Worm (Caenorhabditis elegans) whole organism, late embryonic: ENCODE results near the gene srx-64.

Experiments
- C38D4.7 ChIP-seq: fragments of 200-800 bp; sonication (Bioruptor generic); optimal IDR thresholded peaks from 2 replicates; lab custom pipeline; 2018; ENCODE audit warnings: mild to moderate bottlenecking, missing genetic modification characterization, moderate library complexity, missing compliant biosample characterization
- F13H6.1 ChIP-seq: sonication (generic microtip); optimal IDR thresholded peaks from 2 replicates; lab custom pipeline; 2016; ENCODE audit warnings: missing genetic modification characterization, missing compliant biosample characterization
- K09A11.1 ChIP-seq: sonication (generic microtip); optimal IDR thresholded peaks from 2 replicates; lab custom pipeline; 2017; ENCODE audit warnings: antibody characterized with exemption, mild to moderate bottlenecking, missing genetic modification characterization, missing compliant biosample characterization; ENCODE audit not compliant: insufficient read depth
- ahr-1 ChIP-seq: sonication (generic microtip); optimal IDR thresholded peaks from 2 replicates; lab custom pipeline; 2016; ENCODE audit warnings: missing genetic modification characterization, missing compliant biosample characterization
- ama-1 ChIP-seq: fragments of 150-350 bp; optimal IDR thresholded peaks from 2 replicates; lab custom pipeline; 2014
- ceh-14 ChIP-seq: sonication (generic microtip); optimal IDR thresholded peaks from 2 replicates; lab custom pipeline; 2016; ENCODE audit warnings: missing genotype, missing genetic modification characterization, missing compliant biosample characterization
- ceh-19 ChIP-seq: fragments of 200-800 bp; sonication (Bioruptor generic); optimal IDR thresholded peaks from 2 replicates; lab custom pipeline; 2018; ENCODE audit warnings: mild to moderate bottlenecking, missing genetic modification characterization, missing compliant biosample characterization
- ceh-30 ChIP-seq: fragments of 150-350 bp; optimal IDR thresholded peaks from 2 replicates; lab custom pipeline; 2014; ENCODE audit warnings: missing biosample characterization, missing genetic modification characterization
- ceh-6 ChIP-seq: fragments of 200-800 bp; sonication (Bioruptor generic); optimal IDR thresholded peaks from 2 replicates; lab custom pipeline; 2018; ENCODE audit warnings: mild to moderate bottlenecking, missing genetic modification characterization, missing compliant biosample characterization
- ceh-9 ChIP-seq: sonication (generic microtip); optimal IDR thresholded peaks from 2 replicates; lab custom pipeline; 2016; ENCODE audit warnings: mild to moderate bottlenecking, missing genetic modification characterization, inconsistent platforms, missing compliant biosample characterization
- dmd-4 ChIP-seq: sonication (generic microtip); optimal IDR thresholded peaks from 2 replicates; lab custom pipeline; 2016; ENCODE audit warnings: borderline replicate concordance, missing genetic modification characterization, missing compliant biosample characterization
- elt-2 ChIP-seq: sonication (generic microtip); optimal IDR thresholded peaks from 2 replicates; lab custom pipeline; 2016; ENCODE audit warnings: missing genetic modification reagents, missing genetic modification characterization, missing compliant biosample characterization
- eyg-1 ChIP-seq: sonication (generic microtip); optimal IDR thresholded peaks from 2 replicates; lab custom pipeline; 2016; ENCODE audit warnings: missing genotype, missing genetic modification characterization, missing compliant biosample characterization
- fax-1 ChIP-seq: sonication (generic microtip); optimal IDR thresholded peaks from 2 replicates; lab custom pipeline; 2016; ENCODE audit warnings: missing genotype, missing genetic modification characterization, missing compliant biosample characterization
- fkh-6 ChIP-seq: sonication (generic microtip); optimal IDR thresholded peaks from 2 replicates; lab custom pipeline; 2016; ENCODE audit warnings: missing genetic modification characterization, missing compliant biosample characterization
- hlh-13 ChIP-seq: fragments of 200-800 bp; sonication (Bioruptor generic); optimal IDR thresholded peaks from 2 replicates; lab custom pipeline; 2018; ENCODE audit warnings: mild to moderate bottlenecking, missing genetic modification characterization, missing compliant biosample characterization
- hlh-15 ChIP-seq: sonication (generic microtip); optimal IDR thresholded peaks from 2 replicates; lab custom pipeline; 2016; ENCODE audit warnings: missing genetic modification characterization, missing compliant biosample characterization
- hlh-30 ChIP-seq: sonication (generic microtip); optimal IDR thresholded peaks from 2 replicates; lab custom pipeline; 2017; ENCODE audit warnings: antibody characterized with exemption, missing genetic modification characterization, missing compliant biosample characterization; ENCODE audit not compliant: insufficient read depth
- hlh-6 ChIP-seq: sonication (generic microtip); optimal IDR thresholded peaks from 2 replicates; lab custom pipeline; 2016; ENCODE audit warnings: missing genotype, missing genetic modification characterization, missing compliant biosample characterization
- hlh-8 ChIP-seq: sonication (generic microtip); optimal IDR thresholded peaks from 2 replicates; lab custom pipeline; 2016; ENCODE audit warnings: missing genotype, missing genetic modification characterization, missing compliant biosample characterization
- lim-6 ChIP-seq: sonication (generic microtip); optimal IDR thresholded peaks from 2 replicates; lab custom pipeline; 2016; ENCODE audit warnings: missing genetic modification characterization, missing compliant biosample characterization
- lin-11 ChIP-seq: fragments of 200-800 bp; sonication (Bioruptor generic); optimal IDR thresholded peaks from 2 replicates; lab custom pipeline; 2018; ENCODE audit warnings: mild to moderate bottlenecking, missing genetic modification characterization, missing compliant biosample characterization
- madf-2 ChIP-seq: sonication (generic microtip); optimal IDR thresholded peaks from 2 replicates; lab custom pipeline; 2017; ENCODE audit warnings: missing genetic modification characterization, missing compliant biosample characterization
- mec-3 ChIP-seq: sonication (generic microtip); optimal IDR thresholded peaks from 2 replicates; lab custom pipeline; 2016; ENCODE audit warnings: borderline replicate concordance, missing genetic modification characterization, missing compliant biosample characterization
- nfya-1 ChIP-seq: sonication (generic microtip); optimal IDR thresholded peaks from 2 replicates; lab custom pipeline; 2017; ENCODE audit warnings: missing genetic modification characterization, mild to moderate bottlenecking, missing compliant biosample characterization, antibody characterized with exemption, moderate library complexity
- nhr-11 ChIP-seq: fragments of 150-350 bp; optimal IDR thresholded peaks from 2 replicates; lab custom pipeline; 2014; ENCODE audit warnings: missing biosample characterization, missing genetic modification characterization
- nhr-232 ChIP-seq: sonication (generic microtip); optimal IDR thresholded peaks from 2 replicates; lab custom pipeline; 2016; ENCODE audit warnings: missing genetic modification characterization, missing compliant biosample characterization
- npax-4 ChIP-seq: sonication (generic microtip); optimal IDR thresholded peaks from 2 replicates; lab custom pipeline; 2016; ENCODE audit warnings: missing genetic modification characterization, missing compliant biosample characterization
- odd-2 ChIP-seq: sonication (generic microtip); optimal IDR thresholded peaks from 2 replicates; lab custom pipeline; 2017; ENCODE audit warnings: antibody characterized with exemption, mild to moderate bottlenecking, missing genetic modification characterization, missing compliant biosample characterization
- pag-3 ChIP-seq: sonication (generic microtip); optimal IDR thresholded peaks from 2 replicates; lab custom pipeline; 2016; ENCODE audit warnings: missing compliant biosample characterization, missing genetic modification characterization, borderline replicate concordance
- pat-9 ChIP-seq: fragments of 200-800 bp; sonication (Bioruptor generic); optimal IDR thresholded peaks from 2 replicates; lab custom pipeline; 2018; ENCODE audit warnings: mild to moderate bottlenecking, missing genetic modification characterization, moderate library complexity, missing compliant biosample characterization
- pha-4 ChIP-seq: fragments of 150-350 bp; optimal IDR thresholded peaks from 2 replicates; lab custom pipeline; 2018; ENCODE audit warnings: missing biosample characterization, missing genetic modification reagents, missing genetic modification characterization
- pros-1 ChIP-seq: fragments of 150-350 bp; optimal IDR thresholded peaks from 2 replicates; lab custom pipeline; 2014; ENCODE audit warnings: missing biosample characterization, missing genetic modification reagents, missing genetic modification characterization
- ref-2 ChIP-seq: sonication (generic microtip); optimal IDR thresholded peaks from 2 replicates; lab custom pipeline; 2016; ENCODE audit warnings: missing genetic modification characterization, missing compliant biosample characterization
- sdc-2 ChIP-seq: sonication (generic microtip); optimal IDR thresholded peaks from 2 replicates; lab custom pipeline; 2016; ENCODE audit warnings: missing genotype, missing genetic modification characterization, missing compliant biosample characterization
- sox-2 ChIP-seq: fragments of 200-800 bp; sonication (Bioruptor generic); IDR thresholded peaks from 2 replicates; pipeline ENCODE4 v1.3.6; 2022; ENCODE audit warnings: missing genetic modification reagents, missing genetic modification characterization, missing compliant biosample characterization
- syd-9 ChIP-seq: sonication (generic microtip); optimal IDR thresholded peaks from 2 replicates; lab custom pipeline; 2016; ENCODE audit warnings: mild to moderate bottlenecking, missing genetic modification characterization, moderate library complexity, missing compliant biosample characterization
- tbx-7 ChIP-seq: sonication (generic microtip); optimal IDR thresholded peaks from 2 replicates; lab custom pipeline; 2016; ENCODE audit warnings: missing genotype, missing genetic modification characterization, missing compliant biosample characterization
- unc-3 ChIP-seq, 2 experiments: fragments of 200-800 bp in 1 of 2; sonication (Bioruptor generic) in 1 of 2; sonication (generic microtip) in 1 of 2; conservative IDR thresholded peaks in 1 of 2; optimal IDR thresholded peaks in 1 of 2; 2 replicates each; pipeline versions ENCODE4 v1.3.6 to Lab custom; 2016 to 2022; ENCODE audit warnings: missing compliant biosample characterization in 2 of 2, missing genetic modification characterization in 2 of 2, missing genetic modification reagents in 1 of 2
- zip-5 ChIP-seq: sonication (generic microtip); optimal IDR thresholded peaks from 2 replicates; lab custom pipeline; 2016; ENCODE audit warnings: missing genetic modification characterization, missing compliant biosample characterization

Gene srx-64

DNA sequence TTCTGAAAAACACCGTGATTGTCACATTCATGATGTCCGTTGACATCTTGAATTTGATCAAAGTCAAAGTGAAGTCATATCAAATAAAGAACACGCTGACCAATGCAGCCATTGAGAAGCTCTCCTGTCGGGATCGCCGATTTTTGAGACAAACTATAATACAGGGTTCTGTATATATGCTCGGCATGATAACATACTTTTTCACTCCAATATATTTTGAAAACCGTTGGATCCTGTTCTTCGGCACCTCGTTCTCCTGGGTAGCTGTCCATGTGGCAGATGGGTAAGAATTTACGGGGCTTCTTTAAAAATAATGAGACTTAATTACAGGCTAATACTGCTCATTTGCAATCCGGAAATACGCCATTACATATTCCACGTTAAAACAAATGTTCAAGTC, 6.7 kb upstream of the srx-64 start:
- TF ChIP-seq dmd-4 (tag; lab: Kevin White, UChicago) = no peak
- TF ChIP-seq pros-1 (tag; lab: Kevin White, UChicago) = no peak
- no peak for TF ChIP-seq mec-3
- TF ChIP-seq syd-9 (tag; lab: Kevin White, UChicago) = no peak
- no peak for TF ChIP-seq lim-6
- no peak for TF ChIP-seq K09A11.1 (tag; lab: Kevin White, UChicago)
- no peak for TF ChIP-seq F13H6.1 (tag; lab: Kevin White, UChicago)
- TF ChIP-seq unc-3 (GFP tag; conservative IDR thresholded peaks at IDR 0.05; lab: Robert Waterston, UW) = no peak
- TF ChIP-seq unc-3 (tag; optimal IDR thresholded peaks at IDR 0.05; lab: Kevin White, UChicago) = no peak
- no peak for TF ChIP-seq ahr-1 (tag; lab: Kevin White, UChicago)
- no peak for TF ChIP-seq ceh-9 (tag; lab: Kevin White, UChicago)
- no peak for TF ChIP-seq npax-4 (tag; lab: Kevin White, UChicago)
- no peak for TF ChIP-seq pat-9 (tag; lab: Kevin White, UChicago)
- TF ChIP-seq lin-11 = no peak
- TF ChIP-seq fkh-6 (tag; lab: Kevin White, UChicago) = no peak
- TF ChIP-seq fax-1 (tag; lab: Kevin White, UChicago) = no peak
- TF ChIP-seq sox-2 = no peak
- TF ChIP-seq pha-4 = no peak
- no peak for TF ChIP-seq ceh-19 (GFP tag; lab: Kevin White, UChicago)
- TF ChIP-seq ceh-6 = no peak
- TF ChIP-seq C38D4.7 (GFP tag; lab: Kevin White, UChicago) = no peak
- TF ChIP-seq, all 69 proteins: peak for 0

DNA sequence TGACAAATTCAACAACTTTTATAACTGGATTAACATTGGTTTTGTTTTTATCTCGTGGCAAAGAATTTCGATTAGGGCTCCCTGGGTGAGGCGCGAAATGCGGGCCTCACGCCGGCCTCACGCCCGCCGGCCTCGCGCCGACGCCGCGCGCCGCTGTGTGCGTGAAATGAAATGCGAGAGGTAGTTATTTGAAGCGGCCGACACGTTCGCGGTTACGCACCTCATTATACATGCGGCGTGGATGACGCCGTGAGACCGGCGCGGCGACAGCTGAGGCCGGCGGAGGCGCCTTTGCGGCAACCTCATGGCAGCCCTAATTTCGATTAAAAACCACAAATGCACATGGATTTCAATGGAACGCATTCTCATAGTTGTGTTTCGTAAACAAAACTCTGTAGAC, 1.7 kb upstream of the srx-64 start:
- no peak for TF ChIP-seq syd-9 (tag; lab: Kevin White, UChicago)
- no peak for TF ChIP-seq lim-6
- no peak for TF ChIP-seq ceh-14
- TF ChIP-seq hlh-8 (tag; lab: Kevin White, UChicago) = no peak
- TF ChIP-seq fax-1 (tag; lab: Kevin White, UChicago) = no peak
- no peak for TF ChIP-seq eyg-1 (tag; lab: Kevin White, UChicago)
- no peak for TF ChIP-seq tbx-7 (tag; lab: Kevin White, UChicago)
- no peak for TF ChIP-seq ceh-30 (tag; lab: Kevin White, UChicago)
- no peak for TF ChIP-seq nhr-232 (tag; lab: Kevin White, UChicago)
- no peak for TF ChIP-seq hlh-6 (tag; lab: Kevin White, UChicago)
- TF ChIP-seq madf-2 (tag; lab: Kevin White, UChicago) = no peak
- TF ChIP-seq sox-2 = no peak
- TF ChIP-seq pat-9 (tag; lab: Kevin White, UChicago) = no peak
- TF ChIP-seq F13H6.1 (tag; lab: Kevin White, UChicago) = no peak
- TF ChIP-seq ref-2 (tag; lab: Kevin White, UChicago) = no peak
- no peak for TF ChIP-seq hlh-15
- TF ChIP-seq C38D4.7 (GFP tag; lab: Kevin White, UChicago) = no peak

ce11 chrV:3931326-3931725, 2.1 kb downstream of the srx-64 start, which contains the start of gene srx-63:
TSS of gene srx-63 (plus strand) at chrV:3931626.
- no peak for TF ChIP-seq tbx-7 (tag; lab: Kevin White, UChicago)

DNA sequence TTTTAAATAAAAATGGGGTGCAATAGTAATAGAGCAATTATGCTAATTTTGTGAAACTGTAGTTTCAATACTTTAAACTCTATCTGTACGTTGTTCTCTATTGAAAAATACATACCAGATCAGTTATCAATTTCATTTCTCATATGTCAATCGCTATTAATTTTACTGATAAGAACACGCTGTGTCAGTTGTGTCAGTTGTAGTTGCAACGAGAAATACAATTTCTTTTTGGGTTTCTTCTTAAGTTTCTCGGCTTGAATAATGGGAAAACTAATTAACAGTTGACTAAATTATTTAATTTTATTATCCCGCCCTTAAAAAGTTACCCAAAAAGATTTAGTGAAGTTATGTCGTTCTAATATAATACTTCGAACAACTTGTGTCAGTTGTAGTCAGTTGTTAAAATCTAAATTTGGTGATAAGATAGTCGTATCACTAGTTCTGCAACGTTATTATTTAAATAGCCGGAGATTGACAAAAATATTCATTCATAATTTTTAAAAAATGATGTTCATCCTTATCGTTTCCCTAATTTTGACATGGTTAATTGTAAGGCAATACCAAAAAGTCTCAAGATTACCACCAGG, 6.8 kb downstream of the srx-64 start, which contains the start of gene cyp-35A5:
TSS of gene cyp-35A5 (plus strand) at position 435 of the 587 bp plus-strand sequence.
- TF ChIP-seq ref-2 (tag; lab: Kevin White, UChicago) (no peak), elt-2 (peak; percentile 79), zip-5 (tag; lab: Kevin White, UChicago) (no peak)

DNA sequence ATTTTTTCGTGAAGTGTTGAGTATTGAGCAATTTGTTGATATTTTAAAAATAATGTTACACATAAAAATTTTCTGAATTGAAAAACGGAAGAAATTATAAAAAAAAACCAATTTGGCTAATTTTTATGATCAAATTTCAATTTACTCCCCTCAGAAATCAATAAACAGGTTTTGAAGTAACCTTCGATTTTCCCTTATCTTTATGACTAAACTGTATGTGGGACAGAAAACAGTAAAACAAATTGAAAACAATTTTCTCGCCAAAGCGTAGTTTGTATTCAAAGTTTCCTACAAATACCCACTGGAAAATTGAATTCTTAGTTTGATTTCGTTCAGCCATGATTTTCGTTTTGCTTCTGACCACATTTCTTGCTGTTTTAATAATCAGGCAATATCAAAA, 9.6 kb downstream of the srx-64 start, which contains the start of gene cyp-35B1:
TSS of gene cyp-35B1 (plus strand) at position 244 of the 400 bp plus-strand sequence.
- TF ChIP-seq hlh-30 = no peak
- TF ChIP-seq odd-2 (tag; lab: Kevin White, UChicago) = no peak
- no peak for TF ChIP-seq hlh-15
- TF ChIP-seq sdc-2 = no peak
- TF ChIP-seq hlh-8 (tag; lab: Kevin White, UChicago) = no peak
- no peak for TF ChIP-seq syd-9 (tag; lab: Kevin White, UChicago)
- TF ChIP-seq nhr-11 (tag; lab: Kevin White, UChicago) = no peak
- no peak for TF ChIP-seq nfya-1
- no peak for TF ChIP-seq ama-1
- TF ChIP-seq nhr-232 (tag; lab: Kevin White, UChicago) = no peak
- no peak for TF ChIP-seq pag-3 (tag; lab: Kevin White, UChicago)
- no peak for TF ChIP-seq pha-4
- no peak for TF ChIP-seq hlh-13 (GFP tag; lab: Kevin White, UChicago)
